Fruit fly (Drosophila melanogaster) Kc167 (cell line): ENCODE measurements around the gene aralar1.

Experiments used
- Sin3A ChIP-seq: fragments of >200 bp; optimal IDR thresholded peaks from 2 replicates; lab custom pipeline; 2018; ENCODE audit warnings: missing external identifiers
- insv ChIP-seq: fragments of >200 bp; optimal IDR thresholded peaks from 3 replicates; lab custom pipeline; 2018; ENCODE audit warnings: missing external identifiers
- ttk ChIP-seq: sonication (Bioruptor generic); optimal IDR thresholded peaks from 2 replicates; lab custom pipeline; 2017; ENCODE audit warnings: missing external identifiers

dm6 chr3R:30496103-30496858 is 40.6 kb upstream of the aralar1 start, which contains the start of gene PH4alphaMP:
- TF ChIP-seq Sin3A (no peak), ttk (lab: Kevin White, UChicago) (no peak), insv (lab: Kevin White, UChicago) (no peak)
